Fruit fly (Drosophila melanogaster): ENCODE measurements around the gene CG14443.
A peak's percentile ranks its signal among the peaks of the same experiment; 100 is the strongest.

CG14443 gene

DNA sequence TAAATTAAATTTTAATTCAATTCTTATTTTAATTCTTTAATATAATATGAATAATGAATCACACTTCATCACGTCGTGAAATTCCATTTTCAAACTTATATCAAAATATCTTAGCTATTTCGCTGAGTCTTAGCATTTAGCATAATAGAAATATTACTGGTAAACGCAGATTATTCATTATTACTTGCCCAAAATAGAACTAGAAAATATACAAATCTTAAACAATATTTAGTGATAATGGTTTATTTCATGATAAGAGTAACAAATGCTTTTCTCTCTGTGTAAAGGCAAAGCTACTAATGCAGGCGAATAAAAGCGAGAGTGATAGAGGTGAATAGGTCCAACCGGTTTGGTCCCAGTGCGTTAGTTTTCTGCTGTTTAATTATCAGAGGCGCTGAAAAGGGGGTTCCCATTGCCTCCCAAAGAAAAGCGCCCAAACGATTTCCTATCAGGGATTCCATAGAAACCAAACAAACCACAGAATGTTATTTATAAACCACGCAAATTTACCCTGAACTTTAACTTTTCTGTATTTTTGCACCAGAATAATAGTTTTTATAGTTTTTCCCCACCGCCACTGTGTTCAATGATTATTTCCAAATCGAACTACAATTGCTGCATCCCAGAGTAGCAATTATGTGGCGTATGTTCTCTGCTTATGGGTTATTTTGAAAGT is 29.3 kb downstream of the CG14443 start (continued):
- TF ChIP-seq ac (GFP tag; optimal IDR thresholded peaks at IDR 0.05): no peak
- TF ChIP-seq cwo (GFP tag; optimal IDR thresholded peaks at IDR 0.05): peak; percentile 4
- TF ChIP-seq br (optimal IDR thresholded peaks at IDR 0.05): no peak
- no peak for TF ChIP-seq D (optimal IDR thresholded peaks at IDR 0.05)
- no peak for TF ChIP-seq D (GFP tag; optimal IDR thresholded peaks at IDR 0.05)
- TF ChIP-seq CG7556 (GFP tag; optimal IDR thresholded peaks at IDR 0.05): peak; percentile 43
- no peak for TF ChIP-seq sd (tag; optimal IDR thresholded peaks at IDR 0.05)
- TF ChIP-seq Ssrp (tag; optimal IDR thresholded peaks at IDR 0.05): peak; percentile 68
- TF ChIP-seq Sry-δ (GFP tag; optimal IDR thresholded peaks at IDR 0.05): no peak
- no peak for TF ChIP-seq CG15011 (GFP tag; optimal IDR thresholded peaks at IDR 0.05)
- no peak for TF ChIP-seq vfl (GFP tag; optimal IDR thresholded peaks at IDR 0.05)
- TF ChIP-seq phol (tag; optimal IDR thresholded peaks at IDR 0.05): peak; percentile 26
- peak; percentile 51; the same call in 1 of the 2 replicates for TF ChIP-seq HLH3B (GFP tag; IDR thresholded peaks at IDR 0.05)
- no peak for TF ChIP-seq jigr1 (GFP tag; IDR thresholded peaks at IDR 0.05)
- TF ChIP-seq CG6254 (GFP tag; optimal IDR thresholded peaks at IDR 0.05): peak; percentile 10
- no peak for TF ChIP-seq Gsc (GFP tag; IDR thresholded peaks at IDR 0.05)
- TF ChIP-seq ap (GFP tag; IDR thresholded peaks at IDR 0.05): 0 out of 2 replicates have a peak, but pooled peaks have one; percentile 27
- no peak for TF ChIP-seq Hey (tag; optimal IDR thresholded peaks at IDR 0.05)
- TF ChIP-seq Nf-YC (tag; optimal IDR thresholded peaks at IDR 0.05): peak; percentile 20
- peak; percentile 52 for TF ChIP-seq CG12659 (GFP tag; optimal IDR thresholded peaks at IDR 0.05)
- no peak for TF ChIP-seq az2 (GFP tag; optimal IDR thresholded peaks at IDR 0.05)
- TF ChIP-seq CG30431 (GFP tag; optimal IDR thresholded peaks at IDR 0.05): no peak
- no peak for TF ChIP-seq peb (GFP tag; IDR thresholded peaks at IDR 0.05)
- no peak for TF ChIP-seq CG13775 (GFP tag; optimal IDR thresholded peaks at IDR 0.05)
- TF ChIP-seq Hmr (GFP tag; optimal IDR thresholded peaks at IDR 0.05): no peak
- 0 out of 2 replicates have a peak, but pooled peaks have one; percentile 40 for TF ChIP-seq E2f1 (GFP tag; IDR thresholded peaks at IDR 0.05)
- TF ChIP-seq dpn (GFP tag; optimal IDR thresholded peaks at IDR 0.05): peak; percentile 30 to 58
- TF ChIP-seq CG4360 (GFP tag; IDR thresholded peaks at IDR 0.05): no peak
- peak; percentile 19 for TF ChIP-seq nmo (GFP tag; optimal IDR thresholded peaks at IDR 0.05)
- no peak for TF ChIP-seq gfzf (GFP tag; optimal IDR thresholded peaks at IDR 0.05)
- no peak for TF ChIP-seq CG6272 (GFP tag; IDR thresholded peaks at IDR 0.05)
- no peak for TF ChIP-seq CG18764 (GFP tag; optimal IDR thresholded peaks at IDR 0.05)
- no peak for TF ChIP-seq zf30C (GFP tag; optimal IDR thresholded peaks at IDR 0.05)
- TF ChIP-seq CG10543 (GFP tag; optimal IDR thresholded peaks at IDR 0.05): no peak
- TF ChIP-seq NFAT (GFP tag; IDR thresholded peaks at IDR 0.05): 0 out of 2 replicates have a peak, but pooled peaks have one; percentile 47
- peak; percentile 46 for TF ChIP-seq CG12219 (GFP tag; optimal IDR thresholded peaks at IDR 0.05)
- peak; percentile 59; the same call in 1 of the 2 replicates for TF ChIP-seq seq (GFP tag; IDR thresholded peaks at IDR 0.05)
- TF ChIP-seq Ptx1 (GFP tag; IDR thresholded peaks at IDR 0.05): peak; percentile 63; the same call in 1 of the 2 replicates
- peak; percentile 32; the same call in 1 of the 3 replicates for TF ChIP-seq CG14050 (GFP tag; IDR thresholded peaks at IDR 0.05)
- no peak for TF ChIP-seq CG42726 (GFP tag; IDR thresholded peaks at IDR 0.05; ENCODE audit: partially characterized antibody)
- peak; percentile 68 for TF ChIP-seq row (GFP tag; IDR thresholded peaks at IDR 0.05)
- no peak for TF ChIP-seq ATbp (GFP tag; optimal IDR thresholded peaks at IDR 0.05)
- no peak for TF ChIP-seq CG34224 (GFP tag; IDR thresholded peaks at IDR 0.05; ENCODE audit: partially characterized antibody)
- TF ChIP-seq mld (GFP tag; IDR thresholded peaks at IDR 0.05; ENCODE audit: partially characterized antibody): no peak
- TF ChIP-seq CG4424 (GFP tag; optimal IDR thresholded peaks at IDR 0.05): no peak
- TF ChIP-seq CG13287 (GFP tag; IDR thresholded peaks at IDR 0.05; ENCODE audit: partially characterized antibody): no peak
- no peak for TF ChIP-seq zen (tag; optimal IDR thresholded peaks at IDR 0.05)
- TF ChIP-seq aop (GFP tag; IDR thresholded peaks at IDR 0.05): no peak
- no peak for TF ChIP-seq knrl (GFP tag; IDR thresholded peaks at IDR 0.05; ENCODE audit: partially characterized antibody)
- TF ChIP-seq Adf1 (GFP tag; IDR thresholded peaks at IDR 0.05): no peak

All from whole organism, embryonic.